Fruit fly (Drosophila melanogaster) whole organism, embryonic: ENCODE results near the gene Pp2C1.

Experiments used
- ATbp ChIP-seq: fragments of 200-800 bp; sonication (Bioruptor generic); optimal IDR thresholded peaks from 2 replicates; lab custom pipeline; 2017; ENCODE audit warnings: missing biosample characterization, mild to moderate bottlenecking, missing genetic modification characterization, missing genetic modification reagents
- Abd-B ChIP-seq: fragments of 200-800 bp; sonication (Bioruptor generic); optimal IDR thresholded peaks from 2 replicates; lab custom pipeline; 2018; ENCODE audit warnings: missing biosample characterization, mild to moderate bottlenecking, missing genetic modification characterization, moderate library complexity
- Adf1 ChIP-seq: fragments of 200-800 bp; sonication (Bioruptor generic); IDR thresholded peaks from 2 replicates; pipeline ENCODE4 v1.3.6; 2022; ENCODE audit warnings: missing biosample characterization, missing genetic modification characterization
- C15 ChIP-seq: fragments of 200-800 bp; sonication (Bioruptor generic); IDR thresholded peaks from 3 replicates; pipeline ENCODE4 v1.3.6; 2022; ENCODE audit warnings: missing biosample characterization, missing genetic modification characterization
- CG10267 ChIP-seq: fragments of 200-800 bp; sonication (Bioruptor generic); optimal IDR thresholded peaks from 2 replicates; lab custom pipeline; 2018; ENCODE audit warnings: missing biosample characterization, mild to moderate bottlenecking, missing genetic modification characterization, moderate library complexity
- CG10321 ChIP-seq: fragments of 200-800 bp; sonication (Bioruptor generic); IDR thresholded peaks from 2 replicates; pipeline ENCODE4 v1.3.6; 2022; ENCODE audit warnings: missing biosample characterization, missing genetic modification characterization
- CG11398 ChIP-seq: fragments of 200-800 bp; sonication (Bioruptor generic); optimal IDR thresholded peaks from 2 replicates; lab custom pipeline; 2016; ENCODE audit warnings: missing biosample characterization, missing genetic modification characterization
- CG11723 ChIP-seq: fragments of 200-800 bp; sonication (Bioruptor generic); optimal IDR thresholded peaks from 2 replicates; lab custom pipeline; 2017; ENCODE audit warnings: missing biosample characterization, mild to moderate bottlenecking, missing genetic modification characterization
- CG12942 ChIP-seq: fragments of 200-800 bp; sonication (Bioruptor generic); optimal IDR thresholded peaks from 3 replicates; lab custom pipeline; 2016; ENCODE audit warnings: missing biosample characterization, missing genetic modification characterization
- CG13123 ChIP-seq: fragments of 200-800 bp; sonication (Bioruptor generic); optimal IDR thresholded peaks from 2 replicates; lab custom pipeline; 2016; ENCODE audit warnings: missing biosample characterization, missing genetic modification characterization
- CG1603 ChIP-seq: fragments of 200-800 bp; sonication (Bioruptor generic); optimal IDR thresholded peaks from 2 replicates; lab custom pipeline; 2019; ENCODE audit warnings: missing biosample characterization, mild to moderate bottlenecking, missing genetic modification characterization, moderate library complexity
- CG17829 ChIP-seq: fragments of 200-800 bp; optimal IDR thresholded peaks from 2 replicates; lab custom pipeline; 2019; ENCODE audit warnings: missing biosample characterization, mild to moderate bottlenecking, missing genetic modification characterization, moderate library complexity
- CG18011 ChIP-seq: fragments of 200-800 bp; sonication (Bioruptor generic); optimal IDR thresholded peaks from 2 replicates; lab custom pipeline; 2017; ENCODE audit warnings: missing biosample characterization, missing genetic modification characterization, mild to moderate bottlenecking, moderate library complexity, missing genotype
- CG18262 ChIP-seq: fragments of 200-800 bp; optimal IDR thresholded peaks from 3 replicates; lab custom pipeline; 2019; ENCODE audit warnings: missing biosample characterization, mild to moderate bottlenecking, missing genetic modification characterization, moderate library complexity
- CG2199 ChIP-seq: fragments of 200-800 bp; sonication (Bioruptor generic); IDR thresholded peaks from 3 replicates; pipeline ENCODE4 v1.3.6; 2022; ENCODE audit warnings: missing biosample characterization, missing genetic modification characterization
- CG30020 ChIP-seq: fragments of 200-800 bp; optimal IDR thresholded peaks from 2 replicates; lab custom pipeline; 2019; ENCODE audit warnings: missing biosample characterization, mild to moderate bottlenecking, missing genetic modification characterization, moderate library complexity
- CG32772 ChIP-seq: fragments of 200-800 bp; sonication (Bioruptor generic); IDR thresholded peaks from 2 replicates; pipeline ENCODE4 v1.3.6; 2022; ENCODE audit warnings: missing biosample characterization, missing genetic modification characterization
- CG3838 ChIP-seq: fragments of 200-800 bp; sonication (Bioruptor generic); optimal IDR thresholded peaks from 3 replicates; lab custom pipeline; 2016; ENCODE audit warnings: missing biosample characterization, missing genetic modification characterization
- CG4707 ChIP-seq: fragments of 200-800 bp; sonication (Bioruptor generic); optimal IDR thresholded peaks from 2 replicates; lab custom pipeline; 2018; ENCODE audit warnings: missing biosample characterization, mild to moderate bottlenecking, missing genetic modification characterization, moderate library complexity
- CG6175 ChIP-seq: fragments of 200-800 bp; sonication (Bioruptor generic); IDR thresholded peaks from 3 replicates; pipeline ENCODE4 v1.3.6; 2022; ENCODE audit warnings: missing biosample characterization, missing genetic modification characterization
- CG7357 ChIP-seq: fragments of 200-800 bp; sonication (Bioruptor generic); IDR thresholded peaks from 3 replicates; pipeline ENCODE4 v1.3.6; 2022; ENCODE audit warnings: missing biosample characterization, missing genetic modification characterization
- CG7928 ChIP-seq: fragments of 200-800 bp; sonication (Bioruptor generic); optimal IDR thresholded peaks from 2 replicates; lab custom pipeline; 2017; ENCODE audit warnings: missing biosample characterization, mild to moderate bottlenecking, missing genetic modification characterization
- Dad ChIP-seq: fragments of 200-800 bp; sonication (Bioruptor generic); optimal IDR thresholded peaks from 3 replicates; lab custom pipeline; 2016; ENCODE audit warnings: missing biosample characterization, missing genetic modification characterization
- Dip2 ChIP-seq: fragments of 200-800 bp; sonication (Bioruptor generic); IDR thresholded peaks from 2 replicates; pipeline ENCODE4 v1.3.6; 2022; ENCODE audit warnings: missing biosample characterization, missing genetic modification characterization
- Gug ChIP-seq: fragments of 200-800 bp; sonication (Bioruptor generic); IDR thresholded peaks from 4 replicates; pipeline ENCODE4 v1.3.6; 2022; ENCODE audit warnings: missing biosample characterization, missing genetic modification characterization
- Med ChIP-seq: fragments of 200-800 bp; sonication (Bioruptor generic); peaks from one replicate; lab custom pipeline; 2016; ENCODE audit warnings: missing biosample characterization, missing genetic modification characterization, mild to moderate bottlenecking, inconsistent platforms, moderate library complexity
- Mrtf ChIP-seq: fragments of 200-800 bp; sonication (Bioruptor generic); IDR thresholded peaks from 3 replicates; pipeline ENCODE4 v1.3.6; 2022; ENCODE audit warnings: missing biosample characterization, missing genetic modification characterization
- Rx ChIP-seq: fragments of 200-800 bp; sonication (Bioruptor generic); IDR thresholded peaks from 2 replicates; pipeline ENCODE4 v1.3.6; 2022; ENCODE audit warnings: missing biosample characterization, missing genetic modification characterization
- Vsx1 ChIP-seq: fragments of 200-800 bp; sonication (Bioruptor generic); optimal IDR thresholded peaks from 2 replicates; lab custom pipeline; 2017; ENCODE audit warnings: missing biosample characterization, mild to moderate bottlenecking, missing genetic modification characterization, missing genetic modification reagents
- YL-1 ChIP-seq: fragments of 200-800 bp; sonication (Bioruptor generic); optimal IDR thresholded peaks from 3 replicates; lab custom pipeline; 2017; ENCODE audit warnings: missing biosample characterization, mild to moderate bottlenecking, missing genetic modification characterization
- al ChIP-seq: fragments of 200-800 bp; sonication (Bioruptor generic); IDR thresholded peaks from 2 replicates; pipeline ENCODE4 v1.3.6; 2022; ENCODE audit warnings: missing biosample characterization, missing genetic modification characterization
- amos ChIP-seq: fragments of 200-800 bp; sonication (Bioruptor generic); IDR thresholded peaks from 2 replicates; pipeline ENCODE4 v1.3.6; 2022; ENCODE audit warnings: missing biosample characterization, missing genetic modification characterization; ENCODE audit not compliant: partially characterized antibody
- aop ChIP-seq: fragments of 200-800 bp; sonication (Bioruptor generic); IDR thresholded peaks from 2 replicates; pipeline ENCODE4 v1.3.6; 2022; ENCODE audit warnings: missing biosample characterization, missing genetic modification characterization
- ash1 ChIP-seq: fragments of 200-800 bp; sonication (Bioruptor generic); optimal IDR thresholded peaks from 2 replicates; lab custom pipeline; 2018; ENCODE audit warnings: missing biosample characterization, mild to moderate bottlenecking, missing genetic modification characterization
- bsh ChIP-seq, 2 experiments: fragments of 200-800 bp; sonication (Bioruptor generic); optimal IDR thresholded peaks; 2 replicates each; lab custom pipeline; 2017 to 2018; ENCODE audit warnings: mild to moderate bottlenecking in 2 of 2, missing biosample characterization in 2 of 2, missing genetic modification characterization in 2 of 2, moderate library complexity in 1 of 2
- cato ChIP-seq: fragments of 200-800 bp; sonication (Bioruptor generic); optimal IDR thresholded peaks from 2 replicates; lab custom pipeline; 2016; ENCODE audit warnings: missing biosample characterization, missing genetic modification characterization, borderline replicate concordance
- cwo ChIP-seq: fragments of 200-800 bp; sonication (Bioruptor generic); optimal IDR thresholded peaks from 3 replicates; lab custom pipeline; 2017; ENCODE audit warnings: missing biosample characterization, missing genetic modification characterization, mild to moderate bottlenecking, moderate library complexity, missing genetic modification reagents
- dm ChIP-seq: fragments of 200-800 bp; sonication (Bioruptor generic); optimal IDR thresholded peaks from 3 replicates; lab custom pipeline; 2016; ENCODE audit warnings: missing biosample characterization, missing genetic modification characterization
- eve ChIP-seq, 2 experiments: fragments of >200 bp; optimal IDR thresholded peaks; 2 replicates each; lab custom pipeline; 2017; ENCODE audit warnings: missing biosample characterization in 2 of 2, missing genetic modification characterization in 2 of 2
- fd3F ChIP-seq: fragments of 200-800 bp; sonication (Bioruptor generic); optimal IDR thresholded peaks from 2 replicates; lab custom pipeline; 2018; ENCODE audit warnings: missing biosample characterization, mild to moderate bottlenecking, missing genetic modification characterization, moderate library complexity
- gfzf ChIP-seq: fragments of 200-800 bp; sonication (Bioruptor generic); optimal IDR thresholded peaks from 2 replicates; lab custom pipeline; 2016; ENCODE audit warnings: missing biosample characterization, mild to moderate bottlenecking, missing genetic modification characterization, moderate library complexity
- grau ChIP-seq: fragments of 200-800 bp; optimal IDR thresholded peaks from 3 replicates; lab custom pipeline; 2019; ENCODE audit warnings: missing biosample characterization, mild to moderate bottlenecking, missing genetic modification characterization, moderate library complexity
- gsb-n ChIP-seq: fragments of 200-800 bp; sonication (Bioruptor generic); optimal IDR thresholded peaks from 3 replicates; lab custom pipeline; 2018; ENCODE audit warnings: missing biosample characterization, mild to moderate bottlenecking, missing genetic modification characterization
- inv ChIP-seq: fragments of 200-800 bp; sonication (Bioruptor generic); IDR thresholded peaks from 2 replicates; pipeline ENCODE4 v1.3.6; 2022; ENCODE audit warnings: missing biosample characterization, missing genetic modification characterization; ENCODE audit not compliant: partially characterized antibody
- phol ChIP-seq: fragments of 200-800 bp; sonication (Bioruptor generic); optimal IDR thresholded peaks from 3 replicates; lab custom pipeline; 2018; ENCODE audit warnings: missing biosample characterization, mild to moderate bottlenecking, missing genetic modification characterization, moderate library complexity
- rib ChIP-seq: fragments of 200-800 bp; sonication (Bioruptor generic); IDR thresholded peaks from 2 replicates; pipeline ENCODE4 v1.3.6; 2022; ENCODE audit warnings: missing biosample characterization, missing genetic modification characterization
- sc ChIP-seq, 3 experiments: fragments of >200 bp in 2 of 3; fragments of 200-800 bp in 1 of 3; sonication (Bioruptor generic) in 1 of 3; optimal IDR thresholded peaks; 2 replicates in 2 of 3; 3 replicates in 1 of 3; lab custom pipeline; 2017; ENCODE audit warnings: mild to moderate bottlenecking in 1 of 3, missing biosample characterization in 1 of 3, missing genetic modification characterization in 1 of 3, missing genetic modification reagents in 1 of 3
- shn ChIP-seq: fragments of 200-800 bp; sonication (Bioruptor generic); optimal IDR thresholded peaks from 3 replicates; lab custom pipeline; 2016; ENCODE audit warnings: missing biosample characterization, missing genetic modification characterization
- sim ChIP-seq: fragments of 200-800 bp; sonication (Bioruptor generic); IDR thresholded peaks from 2 replicates; pipeline ENCODE4 v1.3.6; 2022; ENCODE audit warnings: missing biosample characterization, missing genetic modification characterization
- sqz ChIP-seq: fragments of 200-800 bp; sonication (Bioruptor generic); optimal IDR thresholded peaks from 3 replicates; lab custom pipeline; 2018; ENCODE audit warnings: missing biosample characterization, mild to moderate bottlenecking, missing genetic modification characterization

Pp2C1 gene

DNA sequence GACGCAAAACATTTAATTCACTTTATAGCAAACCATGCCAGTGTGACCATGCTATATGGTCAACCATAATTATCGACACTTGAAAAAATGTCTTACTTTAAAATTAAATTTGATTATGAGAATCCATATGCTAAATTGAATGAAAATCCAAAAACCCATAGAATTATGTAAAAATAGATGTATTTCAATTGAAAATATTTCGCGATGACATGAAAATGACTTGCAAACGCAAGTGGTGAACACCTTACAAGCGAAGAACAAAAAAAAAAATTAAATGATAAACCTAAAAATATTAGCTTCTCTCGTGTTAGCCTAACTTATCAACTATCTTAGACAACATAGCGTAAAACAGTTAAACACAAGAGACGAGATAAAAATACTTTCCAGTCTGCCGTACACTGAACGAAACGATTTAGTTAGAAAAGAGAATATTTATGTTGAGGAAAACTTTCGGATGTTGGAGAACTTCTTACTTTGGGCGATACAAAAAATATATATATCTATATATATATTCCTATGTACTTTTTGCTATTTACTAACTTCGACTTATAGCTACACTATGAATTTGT, 6.8 kb downstream of the Pp2C1 start (continued):
- TF ChIP-seq CG10321 (GFP tag; lab: Robert Waterston, UW) (no peak), sc (optimal IDR thresholded peaks at IDR 0.05; lab: Kevin White, UChicago) (no peak), sc (GFP tag; optimal IDR thresholded peaks at IDR 0.05; lab: Kevin White, UChicago) (no peak), bsh (GFP tag; optimal IDR thresholded peaks at IDR 0.05; lab: Kevin White, UChicago) (peak; percentile 30 to 58), fd3F (GFP tag; lab: Kevin White, UChicago) (peak; percentile 36), CG2199 (GFP tag; lab: Robert Waterston, UW) (no peak), CG1603 (tag; lab: Kevin White, UChicago) (no peak), CG12942 (GFP tag; lab: Kevin White, UChicago) (no peak), Abd-B (GFP tag; lab: Kevin White, UChicago) (peak; percentile 16), shn (peak; percentile 3), CG13123 (GFP tag; lab: Kevin White, UChicago) (no peak), cwo (GFP tag; lab: Kevin White, UChicago) (peak; percentile 24), dm (GFP tag; lab: Kevin White, UChicago) (no peak), sqz (GFP tag; lab: Kevin White, UChicago) (no peak), ATbp (peak; percentile 44), phol (tag; lab: Kevin White, UChicago) (peak; percentile 58), Dad (GFP tag; lab: Kevin White, UChicago) (no peak), Dip2 (GFP tag; lab: Robert Waterston, UW) (no peak), CG30020 (no peak), CG17829 (tag; lab: Kevin White, UChicago) (peak; percentile 27), CG7357 (GFP tag; lab: Robert Waterston, UW) (peak; percentile 43; the same call in 2 of the 3 replicates), Gug (GFP tag; lab: Robert Waterston, UW) (0 out of 4 replicates have a peak, but pooled peaks have one; percentile 17), gsb-n (tag; lab: Kevin White, UChicago) (no peak), grau (peak; percentile 55), YL-1 (GFP tag; lab: Kevin White, UChicago) (no peak), CG11398 (GFP tag; lab: Kevin White, UChicago) (peak; percentile 32), Med (GFP tag; lab: Kevin White, UChicago) (peak; percentile 77), rib (GFP tag; lab: Robert Waterston, UW) (no peak), aop (GFP tag; lab: Robert Waterston, UW) (no peak), Mrtf (GFP tag; lab: Robert Waterston, UW) (no peak), al (peak; percentile 46), inv (GFP tag; lab: Robert Waterston, UW) (no peak), CG10267 (tag; lab: Kevin White, UChicago) (peak; percentile 54), amos (GFP tag; lab: Robert Waterston, UW) (no peak), CG7928 (GFP tag; lab: Kevin White, UChicago) (peak; percentile 13), Adf1 (GFP tag; lab: Robert Waterston, UW) (no peak), Vsx1 (GFP tag; lab: Kevin White, UChicago) (peak; percentile 17), Rx (GFP tag; lab: Robert Waterston, UW) (no peak), sim (GFP tag; lab: Robert Waterston, UW) (no peak), cato (GFP tag; lab: Kevin White, UChicago) (peak; percentile 39), CG11723 (GFP tag; lab: Kevin White, UChicago) (peak; percentile 7), eve (GFP tag; optimal IDR thresholded peaks at IDR 0.05; lab: Kevin White, UChicago) (no peak), ash1 (GFP tag; lab: Kevin White, UChicago) (no peak), CG4707 (GFP tag; lab: Kevin White, UChicago) (no peak), CG18262 (tag; lab: Kevin White, UChicago) (peak; percentile 57), CG32772 (no peak), C15 (GFP tag; lab: Robert Waterston, UW) (no peak), CG18011 (GFP tag; lab: Kevin White, UChicago) (no peak), CG3838 (GFP tag; lab: Kevin White, UChicago) (no peak), CG6175 (GFP tag; lab: Robert Waterston, UW) (no peak), gfzf (GFP tag; lab: Kevin White, UChicago) (no peak)
